3 fruit fly cellular contexts compared by ENCODE assay signal in the genomic region with DNA sequence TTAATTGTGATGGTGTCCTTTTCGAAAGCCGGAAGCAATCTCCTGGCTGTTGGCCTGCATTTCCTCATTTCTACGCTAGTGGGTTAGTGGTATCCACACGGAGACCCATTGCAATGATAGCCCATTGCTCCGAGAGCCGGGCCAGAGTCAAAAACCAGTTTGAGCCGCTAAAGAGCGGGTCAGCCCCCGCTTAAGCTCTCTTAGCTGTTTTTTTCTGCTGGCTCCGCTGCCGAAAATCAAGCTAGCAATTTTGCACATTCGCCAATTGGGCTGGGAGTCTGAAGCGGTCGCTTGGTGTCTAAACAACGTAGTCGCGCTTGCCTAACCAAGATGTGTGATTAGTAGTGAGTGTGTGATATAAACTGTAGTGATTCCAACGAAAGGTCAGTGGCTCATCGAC.
TF ChIP-seq lines count a peak whose summit lies in the region.

A gene (plus strand): TSS at position 301 of the 400 bp plus-strand sequence.

- no peak for TF ChIP-seq CTCF in whole organism, embryonic (GFP tag; optimal IDR thresholded peaks at IDR 0.05; lab: Kevin White, UChicago)

TF ChIP-seq in whole organism, embryonic, 481 proteins besides CTCF, POLR2A, EP300 and RAD21:
- TF ChIP-seq salm (tag; optimal IDR thresholded peaks at IDR 0.05; lab: Kevin White, UChicago) (no peak), CG9932 (GFP tag; IDR thresholded peaks at IDR 0.05; lab: Robert Waterston, UW) (0 out of 2 replicates have a peak, but pooled peaks have one; percentile 11), CG34422 (GFP tag; IDR thresholded peaks at IDR 0.05; lab: Robert Waterston, UW) (0 out of 3 replicates have a peak, but pooled peaks have one; percentile 16), nerfin-1 (tag; optimal IDR thresholded peaks at IDR 0.05; lab: Kevin White, UChicago) (no peak), Drgx (GFP tag; IDR thresholded peaks at IDR 0.05; lab: Robert Waterston, UW) (0 out of 2 replicates have a peak, but pooled peaks have one; percentile 21), Scr (GFP tag; IDR thresholded peaks at IDR 0.05; lab: Robert Waterston, UW; ENCODE audit: partially characterized antibody) (peak; percentile 11; the same call in 1 of the 2 replicates), CG6175 (GFP tag; IDR thresholded peaks at IDR 0.05; lab: Robert Waterston, UW) (0 out of 3 replicates have a peak, but pooled peaks have one; percentile 45), Lpt (GFP tag; optimal IDR thresholded peaks at IDR 0.05; lab: Kevin White, UChicago) (no peak), CG3163 (GFP tag; optimal IDR thresholded peaks at IDR 0.05; lab: Kevin White, UChicago) (peak; percentile 26), chm (GFP tag; IDR thresholded peaks at IDR 0.05; lab: Robert Waterston, UW) (0 out of 2 replicates have a peak, but pooled peaks have one; percentile 12), Dbx (GFP tag; IDR thresholded peaks at IDR 0.05; lab: Robert Waterston, UW) (0 out of 3 replicates have a peak, but pooled peaks have one; percentile 14), NC2β (GFP tag; optimal IDR thresholded peaks at IDR 0.05; lab: Kevin White, UChicago) (no peak), Med (GFP tag; lab: Kevin White, UChicago) (peak; percentile 51)

TF ChIP-seq in whole organism, prepupa, 60 proteins besides CTCF, POLR2A, EP300 and RAD21:
- TF ChIP-seq CG15336 (GFP tag; IDR thresholded peaks at IDR 0.05; lab: Robert Waterston, UW): peak; percentile 27; the same call in 1 of the 2 replicates
- TF ChIP-seq acj6 (GFP tag; optimal IDR thresholded peaks at IDR 0.05; lab: Kevin White, UChicago): no peak
- TF ChIP-seq Eip78C (GFP tag; lab: Kevin White, UChicago): peak; percentile 65
- TF ChIP-seq dac (GFP tag; optimal IDR thresholded peaks at IDR 0.05; lab: Kevin White, UChicago): no peak
- no peak for TF ChIP-seq CG6792 (GFP tag; optimal IDR thresholded peaks at IDR 0.05; lab: Kevin White, UChicago)
- TF ChIP-seq eg (GFP tag; IDR thresholded peaks at IDR 0.05; lab: Robert Waterston, UW): 0 out of 3 replicates have a peak, but pooled peaks have one; percentile 22
- no peak for TF ChIP-seq CG8319 (GFP tag; optimal IDR thresholded peaks at IDR 0.05; lab: Kevin White, UChicago)
- peak; percentile 12 for TF ChIP-seq CG6276 (GFP tag; optimal IDR thresholded peaks at IDR 0.05; lab: Kevin White, UChicago)
- TF ChIP-seq CG1621 (tag; optimal IDR thresholded peaks at IDR 0.05; lab: Kevin White, UChicago): peak; percentile 1
- TF ChIP-seq CG6854 (GFP tag; optimal IDR thresholded peaks at IDR 0.05; lab: Kevin White, UChicago): no peak
- no peak for TF ChIP-seq Smox (GFP tag; optimal IDR thresholded peaks at IDR 0.05; lab: Kevin White, UChicago)
TF ChIP-seq in whole organism, prepupa: peak in this region for 5.

TF ChIP-seq in whole organism, pupa, 21 proteins besides CTCF, POLR2A, EP300 and RAD21:
- TF ChIP-seq CG8301 (tag; optimal IDR thresholded peaks at IDR 0.05; lab: Kevin White, UChicago) (no peak), gl (tag; optimal IDR thresholded peaks at IDR 0.05; lab: Kevin White, UChicago) (no peak), CG12605 (GFP tag; IDR thresholded peaks at IDR 0.05; lab: Robert Waterston, UW) (no peak), CG34367 (tag; optimal IDR thresholded peaks at IDR 0.05; lab: Kevin White, UChicago) (no peak), Pif1B (GFP tag; optimal IDR thresholded peaks at IDR 0.05; lab: Kevin White, UChicago) (no peak), D1 (tag; optimal IDR thresholded peaks at IDR 0.05; lab: Kevin White, UChicago) (no peak), CG17806 (tag; optimal IDR thresholded peaks at IDR 0.05; lab: Kevin White, UChicago) (no peak), Ets98B (GFP tag; IDR thresholded peaks at IDR 0.05; lab: Robert Waterston, UW) (no peak; the same call in 1 of the 2 replicates), CG13204 (GFP tag; optimal IDR thresholded peaks at IDR 0.05; lab: Kevin White, UChicago) (no peak), CG15710 (tag; optimal IDR thresholded peaks at IDR 0.05; lab: Kevin White, UChicago) (no peak), CG8159 (tag; optimal IDR thresholded peaks at IDR 0.05; lab: Kevin White, UChicago) (no peak), rn (GFP tag; IDR thresholded peaks at IDR 0.05; lab: Robert Waterston, UW) (no peak), Snoo (tag; optimal IDR thresholded peaks at IDR 0.05; lab: Kevin White, UChicago) (no peak), CG32121 (GFP tag; IDR thresholded peaks at IDR 0.05; lab: Robert Waterston, UW) (0 out of 2 replicates have a peak, but pooled peaks have one; percentile 12), CG4496 (GFP tag; IDR thresholded peaks at IDR 0.05; lab: Robert Waterston, UW) (peak; percentile 21; the same call in 1 of the 3 replicates), CG10348 (GFP tag; IDR thresholded peaks at IDR 0.05; lab: Robert Waterston, UW) (no peak), fd96Ca (GFP tag; IDR thresholded peaks at IDR 0.05; lab: Robert Waterston, UW) (no peak), Pif1A (GFP tag; optimal IDR thresholded peaks at IDR 0.05; lab: Kevin White, UChicago) (no peak), CG14655 (GFP tag; optimal IDR thresholded peaks at IDR 0.05; lab: Kevin White, UChicago) (no peak), EcR (GFP tag; optimal IDR thresholded peaks at IDR 0.05; lab: Kevin White, UChicago) (peak; percentile 30), CG9948 (tag; optimal IDR thresholded peaks at IDR 0.05; lab: Kevin White, UChicago) (no peak)
